Fruit fly (Drosophila melanogaster): Measurements from ENCODE around the gene Pex12.

dm6 chr2L:856001-856400 lies 40.2 kb downstream of the Pex12 start:
- TF ChIP-seq Sin3A (optimal IDR thresholded peaks at IDR 0.05), result no peak
- no peak for TF ChIP-seq Myc (optimal IDR thresholded peaks at IDR 0.05)
- TF ChIP-seq insv (optimal IDR thresholded peaks at IDR 0.05), result no peak

Measured in Kc167 (cell line).